Worm (Caenorhabditis elegans): ENCODE results near the gene F16B4.4.

The F16B4.4 gene

ce11 chrV:1642768-1643167 is 48.9 kb downstream of the F16B4.4 start:
- TF ChIP-seq ceh-43 (GFP tag; optimal IDR thresholded peaks at IDR 0.05) (no peak), snpc-4 (tag; optimal IDR thresholded peaks at IDR 0.05) (no peak), mls-2 (tag; optimal IDR thresholded peaks at IDR 0.05) (no peak), lin-32 (GFP tag; optimal IDR thresholded peaks at IDR 0.05) (no peak), zip-8 (tag; optimal IDR thresholded peaks at IDR 0.05) (no peak), mep-1 (tag; optimal IDR thresholded peaks at IDR 0.05) (no peak), sem-2 (GFP tag; optimal IDR thresholded peaks at IDR 0.05) (no peak), lsy-2 (tag; optimal IDR thresholded peaks at IDR 0.05) (no peak), hlh-1 (tag; optimal IDR thresholded peaks at IDR 0.05) (no peak), flh-1 (GFP tag; optimal IDR thresholded peaks at IDR 0.05) (no peak)

DNA sequence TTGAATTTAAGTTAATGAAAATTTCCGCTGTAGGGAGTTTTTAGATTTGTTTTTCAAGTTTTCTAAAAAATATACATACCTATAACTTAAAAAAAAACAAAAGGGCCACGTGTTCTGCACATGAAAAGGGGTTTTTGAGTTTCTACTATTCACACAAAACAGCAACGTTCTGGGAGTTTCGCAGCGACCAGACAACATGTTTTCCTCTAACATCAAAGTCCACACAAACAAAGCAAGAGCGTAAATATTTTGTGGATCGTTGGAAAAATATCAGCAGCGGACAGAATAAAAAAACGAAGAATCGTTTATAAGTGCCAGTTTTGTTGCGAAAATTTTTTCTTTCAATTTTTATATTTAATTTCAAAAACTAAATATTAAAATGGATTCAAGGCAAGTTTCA is 50.1 kb downstream of the F16B4.4 start, which contains the start of gene alh-2:
TSS of gene alh-2 (plus strand) at position 284 of the 400 bp plus-strand sequence.
- TF ChIP-seq flh-1 (GFP tag; optimal IDR thresholded peaks at IDR 0.05) (no peak), lin-32 (GFP tag; optimal IDR thresholded peaks at IDR 0.05) (no peak), lsy-2 (tag; optimal IDR thresholded peaks at IDR 0.05) (no peak), zip-8 (tag; optimal IDR thresholded peaks at IDR 0.05) (no peak), unc-120 (tag; optimal IDR thresholded peaks at IDR 0.05; ENCODE audit: poor library complexity, severe bottlenecking) (no peak), nhr-237 (tag; optimal IDR thresholded peaks at IDR 0.05) (no peak), sem-2 (GFP tag; optimal IDR thresholded peaks at IDR 0.05) (no peak), ham-2 (GFP tag; optimal IDR thresholded peaks at IDR 0.05) (no peak), nhr-76 (tag; optimal IDR thresholded peaks at IDR 0.05) (no peak), unc-39 (tag; optimal IDR thresholded peaks at IDR 0.05) (no peak), M03D4.4 (tag; optimal IDR thresholded peaks at IDR 0.05) (no peak), ces-1 (GFP tag; optimal IDR thresholded peaks at IDR 0.05) (no peak), bed-3 (GFP tag; optimal IDR thresholded peaks at IDR 0.05) (no peak), unc-62 (GFP tag; optimal IDR thresholded peaks at IDR 0.05) (no peak), lin-13 (tag; optimal IDR thresholded peaks at IDR 0.05) (no peak)

Measured in whole organism, mixed stage, embryonic.